Fruit fly (Drosophila melanogaster) whole organism, embryonic: ENCODE measurements around the gene nol.

ENCODE experiments used
- Adf1 ChIP-seq: fragments of 200-800 bp; sonication (Bioruptor generic); IDR thresholded peaks from 2 replicates; pipeline ENCODE4 v1.3.6; 2022; ENCODE audit warnings: missing biosample characterization, missing genetic modification characterization
- Antp ChIP-seq: fragments of 200-800 bp; sonication (Bioruptor generic); optimal IDR thresholded peaks from 3 replicates; lab custom pipeline; 2016; ENCODE audit warnings: missing biosample characterization, missing genetic modification characterization
- B-H2 ChIP-seq: fragments of 200-800 bp; sonication (Bioruptor generic); optimal IDR thresholded peaks from 2 replicates; lab custom pipeline; 2018; ENCODE audit warnings: missing biosample characterization, mild to moderate bottlenecking, missing genetic modification characterization
- Bgb ChIP-seq: fragments of 200-800 bp; sonication (Bioruptor generic); IDR thresholded peaks from 2 replicates; pipeline ENCODE4 v1.3.6; 2022; ENCODE audit warnings: missing biosample characterization, missing genetic modification characterization; ENCODE audit not compliant: partially characterized antibody
- C15 ChIP-seq: fragments of 200-800 bp; sonication (Bioruptor generic); IDR thresholded peaks from 3 replicates; pipeline ENCODE4 v1.3.6; 2022; ENCODE audit warnings: missing biosample characterization, missing genetic modification characterization
- CG10147 ChIP-seq: fragments of 200-800 bp; sonication (Bioruptor generic); optimal IDR thresholded peaks from 2 replicates; lab custom pipeline; 2019; ENCODE audit warnings: missing biosample characterization, mild to moderate bottlenecking, missing genetic modification characterization, moderate library complexity
- CG10462 ChIP-seq: fragments of 200-800 bp; sonication (Bioruptor generic); optimal IDR thresholded peaks from 2 replicates; lab custom pipeline; 2016; ENCODE audit warnings: missing biosample characterization, missing genetic modification characterization
- CG10654 ChIP-seq: fragments of 200-800 bp; sonication (Bioruptor generic); optimal IDR thresholded peaks from 2 replicates; lab custom pipeline; 2016; ENCODE audit warnings: missing biosample characterization, missing genetic modification characterization
- CG11504 ChIP-seq: fragments of 200-800 bp; sonication (Bioruptor generic); optimal IDR thresholded peaks from 3 replicates; lab custom pipeline; 2019; ENCODE audit warnings: missing biosample characterization, mild to moderate bottlenecking, missing genetic modification characterization, moderate library complexity
- CG12071 ChIP-seq: fragments of 200-800 bp; sonication (Bioruptor generic); optimal IDR thresholded peaks from 3 replicates; lab custom pipeline; 2018; ENCODE audit warnings: missing biosample characterization, mild to moderate bottlenecking, missing genetic modification characterization
- CG12155 ChIP-seq: fragments of 200-800 bp; sonication (Bioruptor generic); optimal IDR thresholded peaks from 3 replicates; lab custom pipeline; 2016; ENCODE audit warnings: missing biosample characterization, missing genetic modification characterization
- CG12391 ChIP-seq: fragments of 200-800 bp; sonication (Bioruptor generic); optimal IDR thresholded peaks from 3 replicates; lab custom pipeline; 2018; ENCODE audit warnings: missing biosample characterization, mild to moderate bottlenecking, missing genetic modification characterization, moderate library complexity
- CG13287 ChIP-seq: fragments of 200-800 bp; sonication (Bioruptor generic); IDR thresholded peaks from 2 replicates; pipeline ENCODE4 v1.3.6; 2022; ENCODE audit warnings: missing biosample characterization, missing genetic modification characterization; ENCODE audit not compliant: partially characterized antibody
- CG14050 ChIP-seq: fragments of 200-800 bp; sonication (Bioruptor generic); IDR thresholded peaks from 3 replicates; pipeline ENCODE4 v1.3.6; 2022; ENCODE audit warnings: missing biosample characterization, missing genetic modification characterization
- CG14667 ChIP-seq: fragments of 200-800 bp; sonication (Bioruptor generic); IDR thresholded peaks from 2 replicates; pipeline ENCODE4 v1.3.6; 2022; ENCODE audit warnings: missing biosample characterization, missing genetic modification characterization
- CG17328 ChIP-seq: fragments of 200-800 bp; sonication (Bioruptor generic); IDR thresholded peaks from 2 replicates; pipeline ENCODE4 v1.3.6; 2022; ENCODE audit warnings: missing biosample characterization, missing genetic modification characterization
- CG1792 ChIP-seq: fragments of 200-800 bp; sonication (Bioruptor generic); optimal IDR thresholded peaks from 2 replicates; lab custom pipeline; 2016; ENCODE audit warnings: missing biosample characterization, missing genetic modification characterization
- CG2202 ChIP-seq: fragments of 200-800 bp; sonication (Bioruptor generic); optimal IDR thresholded peaks from 2 replicates; lab custom pipeline; 2018; ENCODE audit warnings: missing biosample characterization, mild to moderate bottlenecking, missing genetic modification characterization
- CG31441 ChIP-seq: fragments of 200-800 bp; sonication (Bioruptor generic); IDR thresholded peaks from 2 replicates; pipeline ENCODE4 v1.3.6; 2022; ENCODE audit warnings: missing biosample characterization, missing genetic modification characterization
- CG34422 ChIP-seq: fragments of 200-800 bp; sonication (Bioruptor generic); IDR thresholded peaks from 3 replicates; pipeline ENCODE4 v1.3.6; 2022; ENCODE audit warnings: missing biosample characterization, missing genetic modification characterization
- CG4730 ChIP-seq: fragments of 200-800 bp; sonication (Bioruptor generic); IDR thresholded peaks from 2 replicates; pipeline ENCODE4 v1.3.6; 2022; ENCODE audit warnings: missing biosample characterization, missing genetic modification characterization
- CG9797 ChIP-seq: fragments of 200-800 bp; sonication (Bioruptor generic); optimal IDR thresholded peaks from 3 replicates; lab custom pipeline; 2018; ENCODE audit warnings: missing biosample characterization, mild to moderate bottlenecking, missing genetic modification characterization
- HLH54F ChIP-seq: fragments of 200-800 bp; sonication (Bioruptor generic); optimal IDR thresholded peaks from 3 replicates; lab custom pipeline; 2016; ENCODE audit warnings: missing biosample characterization, missing genetic modification characterization
- Hr39 ChIP-seq: fragments of >200 bp; optimal IDR thresholded peaks from 2 replicates; lab custom pipeline; 2017
- Hr78 ChIP-seq, 2 experiments: fragments of 200-800 bp in 1 of 2; fragments of >200 bp in 1 of 2; sonication (Bioruptor generic) in 1 of 2; optimal IDR thresholded peaks; 2 replicates each; lab custom pipeline; 2017 to 2019; ENCODE audit warnings: missing biosample characterization in 2 of 2, missing genetic modification characterization in 2 of 2, mild to moderate bottlenecking in 1 of 2, moderate library complexity in 1 of 2
- Lim3 ChIP-seq: fragments of 200-800 bp; sonication (Bioruptor generic); IDR thresholded peaks from 2 replicates; pipeline ENCODE4 v1.3.6; 2022; ENCODE audit warnings: missing biosample characterization, missing genetic modification characterization
- NK7.1 ChIP-seq: fragments of 200-800 bp; sonication (Bioruptor generic); optimal IDR thresholded peaks from 3 replicates; lab custom pipeline; 2016; ENCODE audit warnings: missing biosample characterization, missing genetic modification characterization
- PHDP ChIP-seq: fragments of 200-800 bp; sonication (Bioruptor generic); optimal IDR thresholded peaks from 3 replicates; lab custom pipeline; 2018; ENCODE audit warnings: missing biosample characterization, mild to moderate bottlenecking, missing genetic modification characterization, moderate library complexity
- TFAM ChIP-seq: fragments of 200-800 bp; sonication (Bioruptor generic); optimal IDR thresholded peaks from 2 replicates; lab custom pipeline; 2017; ENCODE audit warnings: missing biosample characterization, missing genetic modification characterization, inconsistent platforms
- Trl ChIP-seq, 3 experiments: fragments of >200 bp in 2 of 3; fragments of 200-800 bp in 1 of 3; sonication (Bioruptor generic) in 1 of 3; optimal IDR thresholded peaks; 2 replicates in 1 of 3; 3 replicates in 2 of 3; lab custom pipeline; 2016 to 2017; ENCODE audit warnings: missing biosample characterization in 1 of 3, missing genetic modification characterization in 1 of 3
- Usf ChIP-seq: fragments of 200-800 bp; sonication (Bioruptor generic); optimal IDR thresholded peaks from 2 replicates; lab custom pipeline; 2017; ENCODE audit warnings: missing genotype, missing biosample characterization, missing genetic modification characterization
- YL-1 ChIP-seq: fragments of 200-800 bp; sonication (Bioruptor generic); optimal IDR thresholded peaks from 3 replicates; lab custom pipeline; 2017; ENCODE audit warnings: missing biosample characterization, mild to moderate bottlenecking, missing genetic modification characterization
- aop ChIP-seq: fragments of 200-800 bp; sonication (Bioruptor generic); IDR thresholded peaks from 2 replicates; pipeline ENCODE4 v1.3.6; 2022; ENCODE audit warnings: missing biosample characterization, missing genetic modification characterization
- bcd ChIP-seq: fragments of 200-800 bp; sonication (Bioruptor generic); optimal IDR thresholded peaks from 2 replicates; lab custom pipeline; 2017; ENCODE audit warnings: missing biosample characterization, mild to moderate bottlenecking, missing genetic modification characterization
- cwo ChIP-seq: fragments of 200-800 bp; sonication (Bioruptor generic); optimal IDR thresholded peaks from 3 replicates; lab custom pipeline; 2017; ENCODE audit warnings: missing biosample characterization, missing genetic modification characterization, mild to moderate bottlenecking, moderate library complexity, missing genetic modification reagents
- dimm ChIP-seq: fragments of 200-800 bp; sonication (Bioruptor generic); IDR thresholded peaks from 2 replicates; pipeline ENCODE4 v1.3.6; 2022; ENCODE audit warnings: missing biosample characterization, missing genetic modification characterization
- fd3F ChIP-seq: fragments of 200-800 bp; sonication (Bioruptor generic); optimal IDR thresholded peaks from 2 replicates; lab custom pipeline; 2018; ENCODE audit warnings: missing biosample characterization, mild to moderate bottlenecking, missing genetic modification characterization, moderate library complexity
- gcm ChIP-seq: fragments of 200-800 bp; sonication (Bioruptor generic); optimal IDR thresholded peaks from 2 replicates; lab custom pipeline; 2019; ENCODE audit warnings: missing biosample characterization, mild to moderate bottlenecking, missing genetic modification characterization, moderate library complexity
- ham ChIP-seq: fragments of 200-800 bp; sonication (Bioruptor generic); IDR thresholded peaks from 2 replicates; pipeline ENCODE4 v1.3.6; 2022; ENCODE audit warnings: missing biosample characterization, missing genetic modification characterization
- jumu ChIP-seq: fragments of 200-800 bp; sonication (Bioruptor generic); optimal IDR thresholded peaks from 3 replicates; lab custom pipeline; 2016; ENCODE audit warnings: missing biosample characterization, missing genetic modification characterization
- nom ChIP-seq: fragments of 200-800 bp; sonication (Bioruptor generic); optimal IDR thresholded peaks from 2 replicates; lab custom pipeline; 2017; ENCODE audit warnings: missing biosample characterization, missing genetic modification characterization, mild to moderate bottlenecking, moderate library complexity, missing genetic modification reagents
- onecut ChIP-seq: fragments of 200-800 bp; sonication (Bioruptor generic); IDR thresholded peaks from 2 replicates; pipeline ENCODE4 v1.3.6; 2022; ENCODE audit warnings: missing biosample characterization, missing genetic modification characterization
- pita ChIP-seq: fragments of 200-800 bp; sonication (Bioruptor generic); optimal IDR thresholded peaks from 2 replicates; lab custom pipeline; 2017; ENCODE audit warnings: missing biosample characterization, mild to moderate bottlenecking, missing genetic modification characterization
- prd ChIP-seq, 3 experiments: fragments of >200 bp in 2 of 3; fragments of 200-800 bp in 1 of 3; sonication (Bioruptor generic) in 1 of 3; optimal IDR thresholded peaks in 2 of 3; IDR thresholded peaks in 1 of 3; 2 replicates in 2 of 3; 3 replicates in 1 of 3; pipeline versions ENCODE4 v1.3.6 to Lab custom; 2017 to 2022; ENCODE audit warnings: missing biosample characterization in 1 of 3, missing genetic modification characterization in 1 of 3
- schlank ChIP-seq: fragments of 200-800 bp; sonication (Bioruptor generic); optimal IDR thresholded peaks from 2 replicates; lab custom pipeline; 2018; ENCODE audit warnings: missing biosample characterization, mild to moderate bottlenecking, missing genetic modification characterization
- sna ChIP-seq: fragments of 200-800 bp; sonication (Bioruptor generic); IDR thresholded peaks from 2 replicates; pipeline ENCODE4 v1.3.6; 2022; ENCODE audit warnings: missing biosample characterization, missing genetic modification characterization; ENCODE audit not compliant: partially characterized antibody
- tap ChIP-seq: fragments of 200-800 bp; optimal IDR thresholded peaks from 3 replicates; lab custom pipeline; 2019; ENCODE audit warnings: missing biosample characterization, mild to moderate bottlenecking, missing genetic modification characterization, moderate library complexity
- tll ChIP-seq, 2 experiments: fragments of 200-800 bp in 1 of 2; fragments of >200 bp in 1 of 2; sonication (Bioruptor generic) in 1 of 2; optimal IDR thresholded peaks; 2 replicates each; lab custom pipeline; 2017 to 2019; ENCODE audit warnings: missing biosample characterization in 2 of 2, missing genetic modification characterization in 2 of 2, mild to moderate bottlenecking in 1 of 2, moderate library complexity in 1 of 2
- yki ChIP-seq: fragments of >200 bp; optimal IDR thresholded peaks from 3 replicates; lab custom pipeline; 2018

The nol gene

dm6 chr3L:11093046-11093520, 37.6 kb upstream of the nol start, which contains the start of gene JIL-1 (continued):
- no peak for TF ChIP-seq prd (optimal IDR thresholded peaks at IDR 0.05; lab: Kevin White, UChicago)
- TF ChIP-seq prd (GFP tag; IDR thresholded peaks at IDR 0.05; lab: Robert Waterston, UW): peak; percentile 72; the same call in 2 of the 3 replicates
- TF ChIP-seq Bgb (GFP tag; lab: Robert Waterston, UW): peak; percentile 92
- TF ChIP-seq PHDP (tag; lab: Kevin White, UChicago): peak; percentile 43
- TF ChIP-seq CG12391 (tag; lab: Kevin White, UChicago): peak; percentile 71
- no peak for TF ChIP-seq yki (lab: Kevin White, UChicago)
- TF ChIP-seq CG10654 (GFP tag; lab: Kevin White, UChicago): peak; percentile 28
- TF ChIP-seq CG11504 (tag; lab: Kevin White, UChicago): peak; percentile 61
- TF ChIP-seq CG12155 (GFP tag; lab: Kevin White, UChicago): peak; percentile 68
- TF ChIP-seq bcd: peak; percentile 71
- peak; percentile 66; the same call in 2 of the 3 replicates for TF ChIP-seq CG14050 (GFP tag; lab: Robert Waterston, UW)
- TF ChIP-seq fd3F (GFP tag; lab: Kevin White, UChicago): peak; percentile 34
- peak; percentile 56 for TF ChIP-seq onecut (GFP tag; lab: Robert Waterston, UW)
- TF ChIP-seq B-H2 (GFP tag; lab: Kevin White, UChicago): peak; percentile 86
- TF ChIP-seq aop: 0 out of 2 replicates have a peak, but pooled peaks have one; percentile 39
- TF ChIP-seq CG10147 (GFP tag; lab: Kevin White, UChicago): peak; percentile 53
- TF ChIP-seq cwo: peak; percentile 17
- TF ChIP-seq sna (GFP tag; lab: Robert Waterston, UW): peak; percentile 64
- TF ChIP-seq dimm (GFP tag; lab: Robert Waterston, UW): no peak
- peak; percentile 47 for TF ChIP-seq CG31441 (GFP tag; lab: Robert Waterston, UW)
- TF ChIP-seq CG10462 (GFP tag; lab: Kevin White, UChicago): no peak
- no peak for TF ChIP-seq Lim3
- TF ChIP-seq CG13287: peak; percentile 88
- peak; percentile 41; the same call in 1 of the 2 replicates for TF ChIP-seq CG14667
- no peak for TF ChIP-seq TFAM (GFP tag; lab: Kevin White, UChicago)
- peak; percentile 40; the same call in 1 of the 2 replicates for TF ChIP-seq ham (GFP tag; lab: Robert Waterston, UW)
- peak; percentile 14 for TF ChIP-seq CG12071 (GFP tag; lab: Kevin White, UChicago)
- TF ChIP-seq schlank (tag; lab: Kevin White, UChicago): no peak
- TF ChIP-seq CG34422: peak; percentile 81
- TF ChIP-seq C15 (GFP tag; lab: Robert Waterston, UW): peak; percentile 71; the same call in 2 of the 3 replicates
- TF ChIP-seq tap: no peak
- TF ChIP-seq HLH54F: peak; percentile 69
- no peak for TF ChIP-seq gcm (GFP tag; lab: Kevin White, UChicago)
- TF ChIP-seq Trl (optimal IDR thresholded peaks at IDR 0.05; lab: Kevin White, UChicago): no peak
- no peak for TF ChIP-seq Trl (GFP tag; optimal IDR thresholded peaks at IDR 0.05; lab: Kevin White, UChicago)
- TF ChIP-seq YL-1: no peak
- TF ChIP-seq CG2202: peak; percentile 34
- peak; percentile 64 for TF ChIP-seq CG17328
- TF ChIP-seq Usf (GFP tag; lab: Kevin White, UChicago): no peak
- peak; percentile 18 for TF ChIP-seq CG9797 (GFP tag; lab: Kevin White, UChicago)
- peak; percentile 50 for TF ChIP-seq CG4730 (GFP tag; lab: Robert Waterston, UW)
- peak; percentile 31 for TF ChIP-seq Antp
- peak; percentile 35 for TF ChIP-seq jumu (GFP tag; lab: Kevin White, UChicago)
- TF ChIP-seq CG1792: peak; percentile 4
- no peak for TF ChIP-seq tll (GFP tag; optimal IDR thresholded peaks at IDR 0.05; lab: Kevin White, UChicago)
- TF ChIP-seq Hr78 (GFP tag; optimal IDR thresholded peaks at IDR 0.05; lab: Kevin White, UChicago): no peak
- no peak for TF ChIP-seq Hr39 (lab: Kevin White, UChicago)
- TF ChIP-seq NK7.1 (GFP tag; lab: Kevin White, UChicago): no peak
- TF ChIP-seq pita (GFP tag; lab: Kevin White, UChicago): no peak
- peak; percentile 55; the same call in 1 of the 2 replicates for TF ChIP-seq Adf1 (GFP tag; lab: Robert Waterston, UW)
- no peak for TF ChIP-seq nom (GFP tag; lab: Kevin White, UChicago)
